Fruit fly (Drosophila melanogaster) whole organism, wandering third instar larva: ENCODE results near the gene TTLL1A.

Experiments
- h ChIP-seq: fragments of 200-800 bp; sonication (Bioruptor generic); optimal IDR thresholded peaks from 3 replicates; lab custom pipeline; 2016; ENCODE audit warnings: missing biosample characterization, mild to moderate bottlenecking, missing genetic modification characterization
- pan ChIP-seq: fragments of >200 bp; optimal IDR thresholded peaks from 2 replicates; lab custom pipeline; 2017
- psq ChIP-seq: fragments of 200-800 bp; sonication (Bioruptor generic); optimal IDR thresholded peaks from 3 replicates; lab custom pipeline; 2017; ENCODE audit warnings: missing biosample characterization, mild to moderate bottlenecking, missing genetic modification characterization, moderate library complexity

DNA sequence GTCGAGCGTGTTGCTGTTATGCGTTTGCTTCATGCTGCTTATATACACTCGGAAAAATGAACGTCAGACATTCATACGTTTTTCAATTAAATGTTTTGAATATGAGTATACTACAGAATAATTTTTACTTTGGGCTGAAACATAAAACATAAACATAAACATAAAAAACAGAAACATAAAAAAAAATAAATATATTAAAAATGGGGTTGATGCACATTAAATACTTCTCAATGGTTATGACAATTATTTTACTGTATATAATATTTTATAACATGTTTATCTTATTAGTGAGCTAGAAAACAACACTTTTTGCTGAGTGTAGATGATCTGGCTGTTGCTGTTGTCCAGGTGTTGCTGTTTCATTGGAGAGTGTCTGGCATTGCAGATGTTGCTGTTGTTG is 35.0 kb upstream of the TTLL1A start:
- peak; percentile 49 for TF ChIP-seq h (GFP tag; lab: Kevin White, UChicago)
- TF ChIP-seq pan (lab: Kevin White, UChicago): no peak
- TF ChIP-seq psq (GFP tag; lab: Kevin White, UChicago): peak; percentile 42
